Fruit fly (Drosophila melanogaster) whole organism, adult: Measurements from ENCODE around the gene CG13081.

Experiments used
- CG11617 ChIP-seq: fragments of 200-800 bp; sonication (Bioruptor generic); optimal IDR thresholded peaks from 2 replicates; lab custom pipeline; 2017; ENCODE audit warnings: mild to moderate bottlenecking, missing biosample characterization, missing genetic modification reagents, missing genetic modification characterization
- CG12768 ChIP-seq: fragments of 200-800 bp; sonication (Bioruptor generic); optimal IDR thresholded peaks from 2 replicates; lab custom pipeline; 2017; ENCODE audit warnings: missing biosample characterization, missing genetic modification characterization, mild to moderate bottlenecking, moderate library complexity, missing genetic modification reagents
- CG14711 ChIP-seq: fragments of 200-800 bp; sonication (Bioruptor generic); optimal IDR thresholded peaks from 2 replicates; lab custom pipeline; 2018; ENCODE audit warnings: missing biosample characterization, mild to moderate bottlenecking, missing genetic modification characterization, moderate library complexity
- CG1620 ChIP-seq: fragments of 200-800 bp; sonication (Bioruptor generic); optimal IDR thresholded peaks from 2 replicates; lab custom pipeline; 2016; ENCODE audit warnings: missing biosample characterization, missing genetic modification characterization
- CG33017 ChIP-seq: fragments of 200-800 bp; sonication (Bioruptor generic); optimal IDR thresholded peaks from 2 replicates; lab custom pipeline; 2018; ENCODE audit warnings: missing biosample characterization, mild to moderate bottlenecking, missing genetic modification characterization, moderate library complexity
- CG5204 ChIP-seq: fragments of 200-800 bp; sonication (Bioruptor generic); optimal IDR thresholded peaks from 2 replicates; lab custom pipeline; 2016; ENCODE audit warnings: missing biosample characterization, missing genetic modification characterization
- CG7045 ChIP-seq: fragments of 200-800 bp; sonication (Bioruptor generic); optimal IDR thresholded peaks from 2 replicates; lab custom pipeline; 2017; ENCODE audit warnings: missing biosample characterization, mild to moderate bottlenecking, missing genetic modification characterization
- CG7101 ChIP-seq: fragments of 200-800 bp; sonication (Bioruptor generic); optimal IDR thresholded peaks from 2 replicates; lab custom pipeline; 2018; ENCODE audit warnings: missing biosample characterization, mild to moderate bottlenecking, missing genetic modification characterization, moderate library complexity
- Clk ChIP-seq: fragments of 200-800 bp; sonication (Bioruptor generic); optimal IDR thresholded peaks from 2 replicates; lab custom pipeline; 2017; ENCODE audit warnings: missing biosample characterization, missing genetic modification characterization
- Crg-1 ChIP-seq: fragments of 200-800 bp; sonication (Bioruptor generic); optimal IDR thresholded peaks from 2 replicates; lab custom pipeline; 2016; ENCODE audit warnings: missing biosample characterization, missing genetic modification characterization
- Hr96 ChIP-seq: fragments of 200-800 bp; sonication (Bioruptor generic); optimal IDR thresholded peaks from 2 replicates; lab custom pipeline; 2016; ENCODE audit warnings: missing biosample characterization, missing genetic modification characterization
- Mnt ChIP-seq: fragments of 200-800 bp; sonication (Bioruptor generic); optimal IDR thresholded peaks from 2 replicates; lab custom pipeline; 2016; ENCODE audit warnings: missing biosample characterization, mild to moderate bottlenecking, missing genetic modification characterization
- bab1 ChIP-seq: fragments of 200-800 bp; sonication (Bioruptor generic); optimal IDR thresholded peaks from 3 replicates; lab custom pipeline; 2019; ENCODE audit warnings: missing biosample characterization, mild to moderate bottlenecking, missing genetic modification characterization, moderate library complexity
- cic ChIP-seq: fragments of 200-800 bp; sonication (Bioruptor generic); optimal IDR thresholded peaks from 2 replicates; lab custom pipeline; 2017; ENCODE audit warnings: missing biosample characterization, mild to moderate bottlenecking, missing genetic modification characterization, moderate library complexity
- cnc ChIP-seq, 2 experiments: fragments of >200 bp; optimal IDR thresholded peaks; 2 replicates each; lab custom pipeline; 2017
- kay ChIP-seq: fragments of 200-800 bp; sonication (Bioruptor generic); peaks from one replicate; lab custom pipeline; 2016; ENCODE audit warnings: missing biosample characterization, missing genetic modification characterization, borderline replicate concordance
- ovo ChIP-seq: fragments of 200-800 bp; sonication (Bioruptor generic); optimal IDR thresholded peaks from 2 replicates; lab custom pipeline; 2016; ENCODE audit warnings: missing biosample characterization, missing genetic modification characterization
- pad ChIP-seq: fragments of 200-800 bp; sonication (Bioruptor generic); optimal IDR thresholded peaks from 3 replicates; lab custom pipeline; 2017; ENCODE audit warnings: missing biosample characterization, missing genetic modification characterization, mild to moderate bottlenecking, moderate library complexity, missing genetic modification reagents
- tj ChIP-seq: fragments of 200-800 bp; sonication (Bioruptor generic); optimal IDR thresholded peaks from 3 replicates; lab custom pipeline; 2017; ENCODE audit warnings: missing biosample characterization, mild to moderate bottlenecking, missing genetic modification characterization, moderate library complexity
- toe ChIP-seq: fragments of 200-800 bp; sonication (Bioruptor generic); optimal IDR thresholded peaks from 2 replicates; lab custom pipeline; 2016; ENCODE audit warnings: missing biosample characterization, missing genetic modification characterization

The CG13081 gene

dm6 chr2L:19540307-19540706 lies at the start of gene CG13081:
Gene CG13081 (plus strand): TSS chr2L:19540607.
- TF ChIP-seq Clk (GFP tag; lab: Kevin White, UChicago) (no peak), CG1620 (GFP tag; lab: Kevin White, UChicago) (no peak), cic (GFP tag; lab: Kevin White, UChicago) (no peak), Hr96 (GFP tag; lab: Kevin White, UChicago) (no peak), Mnt (no peak), CG7101 (tag; lab: Kevin White, UChicago) (no peak), CG14711 (tag; lab: Kevin White, UChicago) (no peak), kay (GFP tag; lab: Kevin White, UChicago) (no peak), ovo (no peak), cnc (optimal IDR thresholded peaks at IDR 0.05; lab: Kevin White, UChicago) (no peak), tj (GFP tag; lab: Kevin White, UChicago) (no peak), CG12768 (GFP tag; lab: Kevin White, UChicago) (no peak), bab1 (GFP tag; lab: Kevin White, UChicago) (no peak)

DNA sequence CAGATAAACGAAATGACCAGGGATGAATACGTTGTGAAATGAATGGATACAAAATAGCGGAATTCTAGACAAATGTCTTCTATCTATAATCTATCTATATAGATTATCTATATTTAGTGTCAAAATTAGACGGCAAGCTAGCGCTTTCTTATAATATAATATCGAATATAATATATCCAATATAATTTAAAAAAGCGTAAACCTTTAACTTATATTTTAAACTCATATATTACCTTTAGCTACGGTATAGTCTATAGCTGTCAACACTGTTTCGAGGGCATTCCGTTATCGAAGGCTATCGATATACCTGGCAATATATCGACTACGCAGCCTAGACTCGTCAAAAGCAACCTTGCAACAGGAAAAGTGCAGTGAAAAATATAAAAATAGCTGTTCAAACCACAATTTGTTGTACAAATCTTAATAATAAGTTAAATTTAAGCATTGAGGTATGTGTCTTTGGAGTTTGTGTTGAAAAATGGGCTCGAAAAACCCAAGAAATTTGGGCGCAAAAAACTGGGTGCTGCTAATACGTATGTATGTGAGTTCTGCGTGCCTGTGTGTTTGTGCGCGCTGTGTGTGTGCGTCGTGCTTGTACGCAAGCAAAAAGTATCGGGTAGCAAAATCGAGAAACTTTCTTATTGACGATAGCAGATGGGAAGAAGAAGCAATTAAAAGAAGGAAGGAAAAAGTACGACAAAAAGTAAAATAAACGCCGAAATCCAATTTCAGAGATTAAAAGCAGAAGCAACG lies 47.3 kb upstream of the CG13081 start, which contains the start of the genes swm and Ctu2:
TSS of gene swm (plus strand) at position 318 of the 753 bp plus-strand sequence.
TSS of gene Ctu2 (minus strand) at position 320 of the 753 bp plus-strand sequence.
- TF ChIP-seq toe (GFP tag; lab: Kevin White, UChicago) (no peak), tj (GFP tag; lab: Kevin White, UChicago) (peak; percentile 70), Hr96 (GFP tag; lab: Kevin White, UChicago) (peak; percentile 11), kay (GFP tag; lab: Kevin White, UChicago) (no peak), CG7045 (peak; percentile 60), CG33017 (tag; lab: Kevin White, UChicago) (peak; percentile 59), cnc (optimal IDR thresholded peaks at IDR 0.05; lab: Kevin White, UChicago) (no peak), Clk (GFP tag; lab: Kevin White, UChicago) (peak; percentile 36), CG14711 (tag; lab: Kevin White, UChicago) (peak; percentile 81), ovo (peak; percentile 67), CG5204 (GFP tag; lab: Kevin White, UChicago) (no peak), cic (GFP tag; lab: Kevin White, UChicago) (no peak), CG1620 (GFP tag; lab: Kevin White, UChicago) (peak; percentile 27), CG12768 (GFP tag; lab: Kevin White, UChicago) (peak; percentile 74), CG11617 (GFP tag; lab: Kevin White, UChicago) (peak; percentile 73), pad (GFP tag; lab: Kevin White, UChicago) (peak; percentile 38), bab1 (GFP tag; lab: Kevin White, UChicago) (peak; percentile 78), CG7101 (tag; lab: Kevin White, UChicago) (peak; percentile 85), Mnt (peak; percentile 37), Crg-1 (GFP tag; lab: Kevin White, UChicago) (peak; percentile 46)

DNA sequence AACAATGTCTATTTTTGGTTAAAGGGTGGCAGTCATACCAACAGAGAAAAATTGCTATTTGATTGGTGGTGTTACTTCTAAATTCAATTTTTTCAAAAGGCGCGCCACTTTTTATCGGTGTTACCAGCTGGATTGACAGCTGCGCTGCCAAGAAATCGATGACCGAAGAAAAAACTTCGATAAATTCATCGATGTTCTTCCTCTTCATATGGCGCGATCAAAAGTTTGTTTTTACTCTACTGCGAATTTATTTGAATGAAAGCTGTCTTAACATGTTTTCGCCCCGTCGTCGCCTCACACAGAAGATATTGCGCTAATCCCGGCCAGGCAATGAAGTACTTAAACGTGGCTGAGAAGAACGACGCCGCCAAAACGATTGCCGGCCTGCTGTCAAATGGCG lies 42.4 kb upstream of the CG13081 start, which contains the start of gene Top3alpha:
TSS of gene Top3alpha (plus strand) at position 186 of the 400 bp plus-strand sequence.
- TF ChIP-seq bab1 (GFP tag; lab: Kevin White, UChicago) = peak; percentile 29
- TF ChIP-seq CG1620 (GFP tag; lab: Kevin White, UChicago) = no peak
- no peak for TF ChIP-seq CG7045
- no peak for TF ChIP-seq cnc (optimal IDR thresholded peaks at IDR 0.05; lab: Kevin White, UChicago)
- TF ChIP-seq CG12768 (GFP tag; lab: Kevin White, UChicago) = no peak

dm6 chr2L:19506323-19506722 lies 34.1 kb upstream of the CG13081 start:
- TF ChIP-seq kay (GFP tag; lab: Kevin White, UChicago) = no peak
- TF ChIP-seq cnc (optimal IDR thresholded peaks at IDR 0.05; lab: Kevin White, UChicago) = no peak
- TF ChIP-seq CG33017 (tag; lab: Kevin White, UChicago) = no peak

DNA sequence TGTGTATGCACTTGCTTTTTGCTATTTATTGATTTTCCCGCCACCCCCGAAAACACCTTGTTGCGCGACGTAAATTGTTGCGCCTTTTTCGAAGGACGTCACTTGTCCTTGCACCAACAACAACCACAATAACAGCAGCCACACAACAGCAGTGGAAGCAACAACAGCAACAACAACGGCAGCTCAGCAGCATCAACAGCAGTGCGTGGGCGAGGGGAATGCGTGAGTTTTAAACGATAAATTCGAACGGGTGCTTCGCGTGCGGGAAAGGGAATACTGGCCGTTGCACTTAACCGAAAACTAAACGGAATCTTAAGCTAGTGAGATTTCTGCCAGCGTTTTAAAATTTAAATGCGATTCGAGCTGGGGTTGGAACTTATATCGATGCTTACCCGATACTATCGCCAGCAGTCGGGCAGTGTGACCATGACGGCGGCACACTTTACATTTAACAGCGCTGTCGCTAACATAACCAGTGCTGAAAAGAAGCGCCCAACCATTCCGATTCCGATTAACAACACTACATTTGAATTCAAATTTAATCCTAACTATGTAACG lies 32.0 kb upstream of the CG13081 start, which contains the start of gene cyst:
TSS of gene cyst (minus strand) at position 404 of the 558 bp plus-strand sequence.
- peak; percentile 44 for TF ChIP-seq bab1 (GFP tag; lab: Kevin White, UChicago)
- TF ChIP-seq CG14711 (tag; lab: Kevin White, UChicago) = peak; percentile 13
- peak; percentile 45 for TF ChIP-seq ovo
- TF ChIP-seq Mnt = peak; percentile 60
- peak; percentile 42 for TF ChIP-seq toe (GFP tag; lab: Kevin White, UChicago)
- TF ChIP-seq Crg-1 (GFP tag; lab: Kevin White, UChicago) = peak; percentile 74
- TF ChIP-seq Clk (GFP tag; lab: Kevin White, UChicago) = no peak
- peak; percentile 3 for TF ChIP-seq CG33017 (tag; lab: Kevin White, UChicago)
- peak; percentile 10 for TF ChIP-seq CG11617 (GFP tag; lab: Kevin White, UChicago)
- TF ChIP-seq CG7101 (tag; lab: Kevin White, UChicago) = peak; percentile 53
- peak; percentile 29 for TF ChIP-seq CG5204 (GFP tag; lab: Kevin White, UChicago)
- no peak for TF ChIP-seq cnc (optimal IDR thresholded peaks at IDR 0.05; lab: Kevin White, UChicago)
- TF ChIP-seq cic (GFP tag; lab: Kevin White, UChicago) = peak; percentile 37
- TF ChIP-seq tj (GFP tag; lab: Kevin White, UChicago) = peak; percentile 52
- TF ChIP-seq pad (GFP tag; lab: Kevin White, UChicago) = peak; percentile 70
- TF ChIP-seq Hr96 (GFP tag; lab: Kevin White, UChicago) = peak; percentile 61
- TF ChIP-seq kay (GFP tag; lab: Kevin White, UChicago) = no peak
- TF ChIP-seq CG1620 (GFP tag; lab: Kevin White, UChicago) = peak; percentile 75
- no peak for TF ChIP-seq CG12768 (GFP tag; lab: Kevin White, UChicago)
- TF ChIP-seq CG7045 = peak; percentile 6
